Worm (Caenorhabditis elegans) whole organism, midembryonic: Measurements from ENCODE around the gene fbxa-165.

ENCODE experiments used
- T22C8.4 ChIP-seq: fragments of 200-800 bp; sonication (Bioruptor generic); IDR thresholded peaks from 2 replicates; pipeline ENCODE4 v1.3.6; 2022; ENCODE audit warnings: missing genetic modification characterization, missing compliant biosample characterization
- cog-1 ChIP-seq: sonication (generic microtip); optimal IDR thresholded peaks from 2 replicates; lab custom pipeline; 2016; ENCODE audit warnings: missing genetic modification characterization, missing compliant biosample characterization
- flt-1 ChIP-seq: fragments of 200-800 bp; sonication (Bioruptor generic); IDR thresholded peaks from 2 replicates; pipeline ENCODE4 v1.3.6; 2022; ENCODE audit warnings: missing genetic modification characterization, missing compliant biosample characterization
- klf-2 ChIP-seq: fragments of 200-800 bp; sonication (Bioruptor generic); conservative IDR thresholded peaks from 2 replicates; pipeline ENCODE4 v1.3.6; 2022; ENCODE audit warnings: missing genetic modification reagents, missing genetic modification characterization, missing compliant biosample characterization
- med-1 ChIP-seq: sonication (generic microtip); optimal IDR thresholded peaks from 2 replicates; lab custom pipeline; 2017; ENCODE audit warnings: missing genetic modification characterization, mild to moderate bottlenecking, missing compliant biosample characterization, antibody characterized with exemption, missing genetic modification reagents; ENCODE audit not compliant: insufficient read depth
- ref-1 ChIP-seq: fragments of 200-800 bp; sonication (Bioruptor generic); conservative IDR thresholded peaks from 2 replicates; pipeline ENCODE4 v1.3.6; 2022; ENCODE audit warnings: missing genetic modification reagents, missing genetic modification characterization, missing compliant biosample characterization
- tab-1 ChIP-seq: fragments of 200-800 bp; sonication (Bioruptor generic); IDR thresholded peaks from 2 replicates; pipeline ENCODE4 v1.3.6; 2022; ENCODE audit warnings: missing genetic modification characterization, missing compliant biosample characterization
- ztf-23 ChIP-seq: fragments of 200-800 bp; sonication (Bioruptor generic); IDR thresholded peaks from 2 replicates; pipeline ENCODE4 v1.3.6; 2022; ENCODE audit warnings: missing genetic modification reagents, missing genetic modification characterization, missing compliant biosample characterization
- ztf-29 ChIP-seq: fragments of 200-800 bp; sonication (Bioruptor generic); IDR thresholded peaks from 2 replicates; pipeline ENCODE4 v1.3.6; 2022; ENCODE audit warnings: missing genetic modification reagents, missing genetic modification characterization, missing compliant biosample characterization

The fbxa-165 gene

ce11 chrII:1621795-1622194 lies 5.5 kb upstream of the fbxa-165 start:
- TF ChIP-seq tab-1 (GFP tag; lab: Robert Waterston, UW): no peak
- TF ChIP-seq ref-1: no peak
- TF ChIP-seq cog-1 (tag; lab: Kevin White, UChicago): no peak
- no peak for TF ChIP-seq flt-1 (GFP tag; lab: Robert Waterston, UW)
- no peak for TF ChIP-seq ztf-29 (GFP tag; lab: Robert Waterston, UW)

DNA sequence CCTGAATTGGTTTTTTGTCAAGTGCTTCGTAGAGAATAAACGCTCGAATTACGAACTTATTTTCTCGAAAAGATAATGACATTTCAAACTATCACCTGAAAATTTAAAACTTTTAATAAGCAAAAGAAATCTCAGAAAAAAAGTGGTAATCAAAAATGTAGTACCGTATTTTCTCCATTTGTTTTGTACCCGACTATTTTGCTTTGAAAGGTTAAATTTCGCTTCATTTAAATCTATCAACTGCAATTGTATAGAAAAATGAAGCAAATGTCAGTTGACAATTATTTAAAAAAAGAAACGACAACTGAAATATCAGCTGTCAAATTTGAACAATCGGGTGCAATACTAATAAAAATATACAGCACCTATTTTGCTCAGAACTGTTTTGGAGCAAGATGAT lies 4.9 kb upstream of the fbxa-165 start, which contains the start of gene fbxa-158:
Gene fbxa-158, minus strand, starts transcription at position 101 of the 400 bp plus-strand sequence.
- TF ChIP-seq med-1 (GFP tag; lab: Kevin White, UChicago) (no peak), T22C8.4 (no peak), ref-1 (no peak), cog-1 (tag; lab: Kevin White, UChicago) (no peak), ztf-29 (GFP tag; lab: Robert Waterston, UW) (no peak), ztf-23 (no peak), flt-1 (GFP tag; lab: Robert Waterston, UW) (no peak), tab-1 (GFP tag; lab: Robert Waterston, UW) (no peak), klf-2 (no peak)

- TF ChIP-seq klf-2 (no peak), med-1 (GFP tag; lab: Kevin White, UChicago) (no peak), flt-1 (GFP tag; lab: Robert Waterston, UW) (no peak), tab-1 (GFP tag; lab: Robert Waterston, UW) (no peak), ztf-29 (GFP tag; lab: Robert Waterston, UW) (no peak), ztf-23 (no peak), T22C8.4 (no peak), cog-1 (tag; lab: Kevin White, UChicago) (no peak), ref-1 (no peak)
Measured at ce11 chrII:1618948-1619347, 2.7 kb upstream of the fbxa-165 start, which contains the start of gene fbxa-166. Gene fbxa-166, minus strand, starts transcription at chrII:1619048.

ce11 chrII:1613972-1614371 lies 2.3 kb downstream of the fbxa-165 start, which contains the start of gene fbxa-164:
Gene fbxa-164, minus strand, starts transcription at chrII:1614072.
- TF ChIP-seq klf-2: no peak
- TF ChIP-seq med-1 (GFP tag; lab: Kevin White, UChicago): no peak
- no peak for TF ChIP-seq ztf-23
- no peak for TF ChIP-seq T22C8.4
- no peak for TF ChIP-seq cog-1 (tag; lab: Kevin White, UChicago)
- no peak for TF ChIP-seq ref-1
- no peak for TF ChIP-seq tab-1 (GFP tag; lab: Robert Waterston, UW)

ce11 chrII:1610630-1611029 lies 5.7 kb downstream of the fbxa-165 start, which contains the start of gene fbxa-163:
Gene fbxa-163, minus strand, starts transcription at chrII:1610730.
- no peak for TF ChIP-seq T22C8.4
- TF ChIP-seq cog-1 (tag; lab: Kevin White, UChicago): no peak
- no peak for TF ChIP-seq ztf-29 (GFP tag; lab: Robert Waterston, UW)
- no peak for TF ChIP-seq klf-2
- no peak for TF ChIP-seq flt-1 (GFP tag; lab: Robert Waterston, UW)
- TF ChIP-seq ztf-23: no peak
- no peak for TF ChIP-seq ref-1
- no peak for TF ChIP-seq med-1 (GFP tag; lab: Kevin White, UChicago)
- TF ChIP-seq tab-1 (GFP tag; lab: Robert Waterston, UW): no peak

DNA sequence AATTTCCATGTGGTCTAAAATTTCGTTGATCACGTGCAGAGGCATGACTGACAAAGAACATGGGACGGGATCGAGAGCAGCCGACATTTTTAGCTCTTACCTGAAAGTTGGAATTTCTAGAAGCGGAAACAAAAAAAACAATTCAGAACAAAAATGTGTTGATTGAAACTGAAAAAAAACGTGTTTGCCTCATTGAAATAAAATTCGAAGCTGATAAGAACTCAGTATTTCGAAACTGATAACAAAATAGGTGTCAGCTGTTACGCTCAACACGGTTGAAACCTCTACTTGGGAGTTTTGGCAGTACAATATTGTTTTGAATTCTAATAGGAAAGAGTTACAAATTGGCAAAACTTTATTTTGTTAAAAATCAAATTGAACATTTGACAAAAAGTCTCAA lies 7.4 kb downstream of the fbxa-165 start:
- no peak for TF ChIP-seq ztf-29 (GFP tag; lab: Robert Waterston, UW)
- no peak for TF ChIP-seq ref-1
- TF ChIP-seq flt-1 (GFP tag; lab: Robert Waterston, UW): no peak
- no peak for TF ChIP-seq cog-1 (tag; lab: Kevin White, UChicago)
- no peak for TF ChIP-seq ztf-23
- TF ChIP-seq tab-1 (GFP tag; lab: Robert Waterston, UW): no peak
- no peak for TF ChIP-seq T22C8.4
- TF ChIP-seq klf-2: no peak
- no peak for TF ChIP-seq med-1 (GFP tag; lab: Kevin White, UChicago)

DNA sequence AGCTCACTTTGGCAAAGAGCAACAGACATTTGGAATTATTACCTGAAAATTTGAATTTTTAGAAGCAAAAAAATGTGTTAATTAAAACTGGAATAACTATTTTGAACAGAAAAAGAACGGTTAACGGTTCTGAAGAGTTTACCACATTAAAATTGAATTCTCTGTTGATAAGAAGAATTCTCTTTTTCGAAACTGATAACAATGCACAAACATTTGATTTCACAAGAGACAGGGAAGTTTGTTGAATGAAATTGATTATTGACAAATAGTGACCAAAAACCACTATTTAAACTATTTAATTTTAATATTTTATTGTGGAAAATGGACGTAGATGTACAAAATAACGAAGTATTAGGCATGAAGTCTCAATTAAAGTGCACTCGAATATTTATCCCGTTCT lies 8.7 kb downstream of the fbxa-165 start:
- no peak for TF ChIP-seq klf-2
- no peak for TF ChIP-seq cog-1 (tag; lab: Kevin White, UChicago)
- TF ChIP-seq tab-1 (GFP tag; lab: Robert Waterston, UW): no peak
- no peak for TF ChIP-seq ztf-23
- TF ChIP-seq T22C8.4: no peak
- no peak for TF ChIP-seq ztf-29 (GFP tag; lab: Robert Waterston, UW)
- TF ChIP-seq med-1 (GFP tag; lab: Kevin White, UChicago): no peak
- no peak for TF ChIP-seq flt-1 (GFP tag; lab: Robert Waterston, UW)
- no peak for TF ChIP-seq ref-1

DNA sequence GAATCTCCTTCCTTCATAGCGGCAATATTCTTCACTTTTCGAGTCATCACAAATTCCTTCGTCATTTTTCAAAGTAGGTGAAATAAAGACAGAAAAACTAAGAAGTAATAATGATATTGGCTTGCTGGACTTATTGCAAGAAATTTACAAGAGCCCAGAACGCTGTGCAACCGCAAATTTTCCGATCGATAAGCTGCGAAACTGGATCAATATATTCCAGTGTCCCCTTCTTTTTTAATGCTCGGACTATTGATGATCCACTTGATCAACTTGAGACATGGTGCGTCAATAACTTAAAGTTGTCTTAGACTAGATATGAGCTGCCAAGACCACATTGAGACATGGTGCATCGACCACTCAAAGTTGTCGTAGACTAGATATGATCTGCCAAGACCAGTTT lies 10.2 kb downstream of the fbxa-165 start, which contains the start of gene bath-33:
Gene bath-33, minus strand, starts transcription at position 101 of the 400 bp plus-strand sequence.
- TF ChIP-seq cog-1 (tag; lab: Kevin White, UChicago) (no peak), ztf-29 (GFP tag; lab: Robert Waterston, UW) (no peak)

DNA sequence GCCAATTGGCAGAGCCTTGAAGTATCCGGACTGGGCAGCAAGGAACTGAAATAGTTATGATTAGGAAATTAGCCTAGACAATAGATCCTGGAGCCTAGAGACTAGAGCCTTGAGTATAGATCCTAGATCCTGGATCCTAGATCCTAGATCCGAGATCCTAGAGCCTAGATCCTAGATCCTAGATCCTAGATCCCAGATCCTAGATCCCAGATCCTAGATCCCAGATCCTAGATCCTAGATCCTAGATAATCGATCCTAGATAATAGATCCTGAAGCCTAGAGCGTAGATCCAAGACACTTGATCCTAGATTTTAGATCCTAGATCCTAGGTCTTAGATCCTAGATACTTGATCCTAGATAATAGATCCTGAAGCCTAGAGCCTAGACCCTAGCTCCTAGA lies 11.3 kb downstream of the fbxa-165 start:
- no peak for TF ChIP-seq flt-1 (GFP tag; lab: Robert Waterston, UW)
- no peak for TF ChIP-seq T22C8.4

ce11 chrII:1603049-1603448 lies 13.2 kb downstream of the fbxa-165 start:
- no peak for TF ChIP-seq ztf-23
- TF ChIP-seq flt-1 (GFP tag; lab: Robert Waterston, UW): no peak
- no peak for TF ChIP-seq ztf-29 (GFP tag; lab: Robert Waterston, UW)
- TF ChIP-seq tab-1 (GFP tag; lab: Robert Waterston, UW): no peak
- no peak for TF ChIP-seq klf-2
- no peak for TF ChIP-seq T22C8.4
- TF ChIP-seq ref-1: no peak

DNA sequence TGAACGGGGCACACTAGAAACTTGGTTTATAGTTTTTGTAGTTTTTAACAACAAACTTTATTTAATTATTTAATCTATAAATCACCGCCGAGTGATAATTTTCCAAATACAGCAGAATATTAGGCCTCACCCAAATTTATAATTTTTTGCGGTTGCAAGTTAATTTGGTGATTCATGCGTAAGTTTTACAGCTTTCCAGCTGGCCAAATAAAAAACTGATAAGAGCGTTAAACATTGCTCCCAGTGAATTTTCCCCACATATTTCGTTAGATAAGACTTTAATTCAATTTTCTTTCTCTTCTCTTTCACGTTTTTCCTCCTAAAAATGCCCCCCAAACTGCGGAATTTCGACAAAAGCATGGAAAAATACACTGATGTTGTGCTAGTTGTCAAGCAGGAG lies 14.8 kb downstream of the fbxa-165 start, which contains the start of gene bath-47:
Gene bath-47, plus strand, starts transcription at position 305 of the 400 bp plus-strand sequence.
- no peak for TF ChIP-seq ztf-23
- no peak for TF ChIP-seq klf-2
- no peak for TF ChIP-seq ref-1
- TF ChIP-seq ztf-29 (GFP tag; lab: Robert Waterston, UW): no peak
- TF ChIP-seq med-1 (GFP tag; lab: Kevin White, UChicago): no peak
